Fruit fly (Drosophila melanogaster) whole organism: ENCODE measurements around the gene Vha26.

Source experiments
- Dll ChIP-seq: fragments of >200 bp; optimal IDR thresholded peaks from 2 replicates; lab custom pipeline; 2017
- pan ChIP-seq: fragments of >200 bp; optimal IDR thresholded peaks from 2 replicates; lab custom pipeline; 2017
- usp ChIP-seq: fragments of >200 bp; optimal IDR thresholded peaks from 2 replicates; lab custom pipeline; 2017; ENCODE audit warnings: missing biosample characterization, missing genetic modification characterization, mixed read lengths

DNA sequence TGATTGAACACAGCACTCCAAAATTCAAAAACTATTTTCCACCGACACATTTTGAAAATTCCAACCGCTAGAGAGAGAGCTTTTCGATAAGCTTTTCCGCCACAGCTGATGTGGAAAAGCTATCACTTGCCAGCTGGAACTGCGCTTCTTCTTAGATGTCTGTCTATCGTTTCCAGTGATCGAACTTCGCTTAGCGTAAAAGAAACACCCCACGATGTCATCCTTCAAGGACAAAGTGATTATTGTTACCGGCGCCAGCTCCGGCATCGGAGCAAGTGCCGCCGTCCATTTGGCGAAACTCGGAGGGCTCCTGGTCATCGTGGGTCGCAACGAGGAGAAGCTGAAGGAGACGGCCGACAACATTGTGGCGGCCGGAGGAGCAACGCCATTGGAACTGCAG lies 40.6 kb downstream of the Vha26 start, which contains the start of gene CG31549:
- TF ChIP-seq usp (GFP tag; lab: Kevin White, UChicago) = no peak
- no peak for TF ChIP-seq pan (lab: Kevin White, UChicago)
- no peak for TF ChIP-seq Dll
